Worm (Caenorhabditis elegans) whole organism, midembryonic: Measurements from ENCODE around the gene emre-1.

Source experiments
- cog-1 ChIP-seq: sonication (generic microtip); optimal IDR thresholded peaks from 2 replicates; lab custom pipeline; 2016; ENCODE audit warnings: missing genetic modification characterization, missing compliant biosample characterization
- flt-1 ChIP-seq: fragments of 200-800 bp; sonication (Bioruptor generic); IDR thresholded peaks from 2 replicates; pipeline ENCODE4 v1.3.6; 2022; ENCODE audit warnings: missing genetic modification characterization, missing compliant biosample characterization
- klf-2 ChIP-seq: fragments of 200-800 bp; sonication (Bioruptor generic); conservative IDR thresholded peaks from 2 replicates; pipeline ENCODE4 v1.3.6; 2022; ENCODE audit warnings: missing genetic modification reagents, missing genetic modification characterization, missing compliant biosample characterization
- med-1 ChIP-seq: sonication (generic microtip); optimal IDR thresholded peaks from 2 replicates; lab custom pipeline; 2017; ENCODE audit warnings: missing genetic modification characterization, mild to moderate bottlenecking, missing compliant biosample characterization, antibody characterized with exemption, missing genetic modification reagents; ENCODE audit not compliant: insufficient read depth
- tab-1 ChIP-seq: fragments of 200-800 bp; sonication (Bioruptor generic); IDR thresholded peaks from 2 replicates; pipeline ENCODE4 v1.3.6; 2022; ENCODE audit warnings: missing genetic modification characterization, missing compliant biosample characterization
- ztf-23 ChIP-seq: fragments of 200-800 bp; sonication (Bioruptor generic); IDR thresholded peaks from 2 replicates; pipeline ENCODE4 v1.3.6; 2022; ENCODE audit warnings: missing genetic modification reagents, missing genetic modification characterization, missing compliant biosample characterization

DNA sequence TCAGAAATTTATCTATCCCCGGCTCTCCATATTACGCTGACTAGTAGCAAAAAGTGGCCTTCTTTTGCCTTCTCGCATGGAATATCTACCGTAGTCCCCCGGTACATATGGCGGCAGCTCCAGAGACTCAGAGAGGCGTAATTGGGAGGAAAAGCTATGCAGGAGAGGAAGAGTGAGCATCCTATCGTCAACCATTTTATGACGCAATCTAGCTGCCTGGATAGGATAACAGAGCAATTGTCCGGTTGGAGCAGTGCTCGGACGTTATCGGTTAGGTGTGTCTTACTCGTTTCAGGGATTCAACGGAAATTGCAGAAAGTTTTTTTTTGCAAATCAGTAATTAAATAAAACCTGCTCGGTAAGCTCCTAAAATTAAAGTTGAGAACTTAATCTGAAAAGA is 22.3 kb upstream of the emre-1 start:
- TF ChIP-seq tab-1 (GFP tag; lab: Robert Waterston, UW): no peak
- TF ChIP-seq cog-1: no peak
- no peak for TF ChIP-seq med-1 (GFP tag; lab: Kevin White, UChicago)
- no peak for TF ChIP-seq flt-1 (GFP tag; lab: Robert Waterston, UW)
- TF ChIP-seq klf-2 (GFP tag; lab: Robert Waterston, UW): no peak
- no peak for TF ChIP-seq ztf-23 (GFP tag; lab: Robert Waterston, UW)
